Worm (Caenorhabditis elegans): ENCODE results near the gene daf-28.

daf-28 gene

ce11 chrV:19814833-19815232, at the start of gene daf-28:
daf-28 (plus strand) TSS chrV:19815133.
- no peak for TF ChIP-seq lin-39 (tag; optimal IDR thresholded peaks at IDR 0.05)
- no peak for TF ChIP-seq ceh-63 (GFP tag; optimal IDR thresholded peaks at IDR 0.05)
- no peak for TF ChIP-seq unc-98 (GFP tag; IDR thresholded peaks at IDR 0.05)
- no peak for TF ChIP-seq nhr-11 (tag; optimal IDR thresholded peaks at IDR 0.05)
- no peak for TF ChIP-seq nhr-90 (tag; optimal IDR thresholded peaks at IDR 0.05; ENCODE audit: poor library complexity)
- no peak for TF ChIP-seq nhr-76 (tag; optimal IDR thresholded peaks at IDR 0.05)
- no peak for TF ChIP-seq nhr-85 (tag)
- TF ChIP-seq rnt-1 (tag; optimal IDR thresholded peaks at IDR 0.05): no peak
- TF ChIP-seq ceh-82 (tag; optimal IDR thresholded peaks at IDR 0.05): no peak
- TF ChIP-seq C34B4.2 (tag; optimal IDR thresholded peaks at IDR 0.05): no peak
- TF ChIP-seq grh-1 (GFP tag; IDR thresholded peaks at IDR 0.05): no peak
- no peak for TF ChIP-seq fos-1 (tag; optimal IDR thresholded peaks at IDR 0.05)
- no peak for TF ChIP-seq Y116A8C.19 (tag; optimal IDR thresholded peaks at IDR 0.05; ENCODE audit: borderline replicate concordance)
- no peak for TF ChIP-seq nhr-237 (tag; optimal IDR thresholded peaks at IDR 0.05)
- no peak for TF ChIP-seq nhr-28 (tag; optimal IDR thresholded peaks at IDR 0.05)
- TF ChIP-seq ztf-4 (tag; optimal IDR thresholded peaks at IDR 0.05): no peak
- no peak for TF ChIP-seq lin-13 (GFP tag; optimal IDR thresholded peaks at IDR 0.05)

ce11 chrV:19767719-19768118, 47.2 kb upstream of the daf-28 start:
- TF ChIP-seq efl-1 (optimal IDR thresholded peaks at IDR 0.05): no peak
- TF ChIP-seq efl-1 (GFP tag; optimal IDR thresholded peaks at IDR 0.05 in 1 of 2): peak in 1 of 2 experiments; percentile 48
- TF ChIP-seq fkh-10 (GFP tag; optimal IDR thresholded peaks at IDR 0.05): no peak

DNA sequence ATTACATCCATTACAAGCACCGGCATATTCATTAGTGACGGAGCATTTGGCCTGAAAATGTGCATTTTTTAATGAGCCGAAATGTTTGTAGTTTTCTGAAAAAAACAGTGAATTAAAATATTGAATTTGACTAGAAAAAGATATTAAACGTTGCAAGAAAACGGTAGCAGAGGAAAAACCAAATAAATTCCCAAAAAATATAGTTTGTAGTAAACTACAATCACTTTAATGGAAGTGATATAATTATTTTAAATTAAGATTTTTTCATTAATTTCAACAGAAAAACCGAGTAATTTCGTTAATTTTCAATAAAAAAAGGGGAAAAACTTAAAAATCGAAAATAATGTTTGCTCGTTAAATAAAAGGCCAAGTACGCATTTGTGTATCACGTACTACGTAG, 43.3 kb upstream of the daf-28 start, which contains the start of gene M162.15:
Gene M162.15 (minus strand): TSS at position 101 of the 400 bp plus-strand sequence.
- TF ChIP-seq aha-1 (tag; optimal IDR thresholded peaks at IDR 0.05) (no peak), unc-130 (tag; optimal IDR thresholded peaks at IDR 0.05) (no peak), mdl-1 (tag; optimal IDR thresholded peaks at IDR 0.05) (no peak), pqm-1 (tag; optimal IDR thresholded peaks at IDR 0.05) (no peak), nhr-47 (tag; optimal IDR thresholded peaks at IDR 0.05) (no peak), jun-1 (tag; optimal IDR thresholded peaks at IDR 0.05) (no peak), nhr-19 (GFP tag; conservative IDR thresholded peaks at IDR 0.05) (no peak), grh-1 (GFP tag; IDR thresholded peaks at IDR 0.05) (no peak), swsn-7 (tag; optimal IDR thresholded peaks at IDR 0.05) (no peak), fkh-10 (GFP tag; optimal IDR thresholded peaks at IDR 0.05) (no peak), mep-1 (tag; optimal IDR thresholded peaks at IDR 0.05) (no peak)

ce11 chrV:19777227-19777626, 37.7 kb upstream of the daf-28 start, which contains the start of gene fbxa-118:
fbxa-118 (minus strand) TSS chrV:19777327.
- TF ChIP-seq lin-39 (tag; optimal IDR thresholded peaks at IDR 0.05) (no peak), ama-1 (optimal IDR thresholded peaks at IDR 0.05) (no peak), nhr-85 (tag) (no peak), isw-1 (GFP tag; IDR thresholded peaks at IDR 0.05) (no peak), unc-62 (GFP tag; optimal IDR thresholded peaks at IDR 0.05) (no peak)

DNA sequence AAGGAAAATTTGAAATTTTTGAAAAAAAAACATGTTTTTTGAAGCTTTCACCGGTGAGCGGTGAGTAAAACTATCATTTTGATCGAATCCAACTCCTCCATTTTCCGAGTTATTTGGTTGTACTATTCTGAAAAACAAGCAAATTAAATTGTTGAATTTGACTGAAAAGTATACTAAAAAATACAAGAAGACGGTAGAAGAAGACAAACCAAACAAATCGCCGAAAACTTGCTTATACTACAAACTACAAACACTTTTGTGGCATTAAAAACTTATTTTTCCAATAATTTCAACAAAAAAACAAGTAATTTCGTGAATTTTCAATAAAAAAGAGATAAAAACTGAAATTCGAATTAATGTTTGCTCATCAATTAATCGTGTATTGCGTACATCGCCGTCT, 36.3 kb upstream of the daf-28 start, which contains the start of gene fbxa-194:
Gene fbxa-194 (minus strand): TSS at position 101 of the 400 bp plus-strand sequence.
- TF ChIP-seq nhr-76 (tag; optimal IDR thresholded peaks at IDR 0.05): no peak
- TF ChIP-seq aly-2 (tag; optimal IDR thresholded peaks at IDR 0.05): no peak
- no peak for TF ChIP-seq efl-1 (optimal IDR thresholded peaks at IDR 0.05)
- no peak for TF ChIP-seq efl-1 (GFP tag; optimal IDR thresholded peaks at IDR 0.05 in 1 of 2)
- no peak for TF ChIP-seq nhr-237 (tag; optimal IDR thresholded peaks at IDR 0.05)
- TF ChIP-seq nhr-20 (tag; optimal IDR thresholded peaks at IDR 0.05): no peak
- no peak for TF ChIP-seq sup-37 (GFP tag; optimal IDR thresholded peaks at IDR 0.05)
- no peak for TF ChIP-seq nhr-12 (tag; optimal IDR thresholded peaks at IDR 0.05)

Measured in whole organism, L1 larva.